Worm (Caenorhabditis elegans) whole organism, L2 larva: ENCODE results near the gene C52B9.8.

Source experiments
- C34F6.9 ChIP-seq: fragments of 150-350 bp; optimal IDR thresholded peaks from 2 replicates; lab custom pipeline; 2014; ENCODE audit warnings: missing biosample characterization, missing genetic modification characterization
- R02D3.7 ChIP-seq: fragments of 150-350 bp; optimal IDR thresholded peaks from 2 replicates; lab custom pipeline; 2014; ENCODE audit warnings: missing biosample characterization, missing genetic modification characterization
- ZK546.5 ChIP-seq: sonication (generic microtip); optimal IDR thresholded peaks from 2 replicates; lab custom pipeline; 2017; ENCODE audit warnings: missing biosample characterization, missing genetic modification characterization
- alr-1 ChIP-seq: fragments of 150-350 bp; optimal IDR thresholded peaks from 2 replicates; lab custom pipeline; 2014; ENCODE audit warnings: missing biosample characterization, missing genetic modification characterization
- aly-2 ChIP-seq: fragments of 150-350 bp; optimal IDR thresholded peaks from 2 replicates; lab custom pipeline; 2014; ENCODE audit warnings: missing biosample characterization, missing genetic modification characterization
- ama-1 ChIP-seq: fragments of 150-350 bp; optimal IDR thresholded peaks from 2 replicates; lab custom pipeline; 2018; ENCODE audit warnings: inconsistent platforms
- blmp-1 ChIP-seq: sonication (generic microtip); optimal IDR thresholded peaks from 2 replicates; lab custom pipeline; 2017; ENCODE audit warnings: missing genetic modification characterization, mild to moderate bottlenecking, missing compliant biosample characterization, antibody characterized with exemption, moderate library complexity; ENCODE audit not compliant: insufficient read depth
- ceh-16 ChIP-seq: fragments of 150-350 bp; optimal IDR thresholded peaks from 2 replicates; lab custom pipeline; 2014; ENCODE audit warnings: missing biosample characterization, missing genetic modification characterization
- dmd-4 ChIP-seq: sonication (generic microtip); optimal IDR thresholded peaks from 2 replicates; lab custom pipeline; 2017; ENCODE audit warnings: missing biosample characterization, missing genetic modification characterization
- egl-27 ChIP-seq: sonication (generic microtip); optimal IDR thresholded peaks from 3 replicates; lab custom pipeline; 2017; ENCODE audit warnings: missing biosample characterization, missing genetic modification reagents, missing genetic modification characterization
- elt-1 ChIP-seq: fragments of 150-350 bp; optimal IDR thresholded peaks from 2 replicates; lab custom pipeline; 2014; ENCODE audit warnings: missing biosample characterization, missing genetic modification characterization
- elt-3 ChIP-seq: sonication (generic microtip); optimal IDR thresholded peaks from 2 replicates; lab custom pipeline; 2017; ENCODE audit warnings: missing biosample characterization, missing genetic modification characterization
- fos-1 ChIP-seq: fragments of 150-350 bp; optimal IDR thresholded peaks from 2 replicates; lab custom pipeline; 2014; ENCODE audit warnings: missing biosample characterization, missing genetic modification characterization
- gmeb-1 ChIP-seq: fragments of 150-350 bp; optimal IDR thresholded peaks from 2 replicates; lab custom pipeline; 2014; ENCODE audit warnings: missing biosample characterization, missing genetic modification characterization
- lin-11 ChIP-seq: fragments of 150-350 bp; sonication (generic microtip); optimal IDR thresholded peaks from 2 replicates; lab custom pipeline; 2014; ENCODE audit warnings: missing biosample characterization, missing genetic modification characterization, inconsistent platforms, mixed read lengths
- lin-13 ChIP-seq: fragments of 150-350 bp; optimal IDR thresholded peaks from 2 replicates; lab custom pipeline; 2014; ENCODE audit warnings: missing biosample characterization, missing genetic modification reagents, missing genetic modification characterization
- lin-39 ChIP-seq: fragments of 150-350 bp; optimal IDR thresholded peaks from 2 replicates; lab custom pipeline; 2014; ENCODE audit warnings: missing biosample characterization, missing genetic modification reagents, missing genetic modification characterization
- lsy-2 ChIP-seq, 2 experiments: fragments of 150-350 bp in 1 of 2; sonication (generic microtip) in 1 of 2; optimal IDR thresholded peaks; 2 replicates each; lab custom pipeline; 2014 to 2017; ENCODE audit warnings: missing biosample characterization in 2 of 2, missing genetic modification characterization in 2 of 2
- mab-5 ChIP-seq: fragments of 150-350 bp; optimal IDR thresholded peaks from 2 replicates; lab custom pipeline; 2014; ENCODE audit warnings: missing biosample characterization, missing genetic modification characterization
- nhr-11 ChIP-seq: fragments of 150-350 bp; optimal IDR thresholded peaks from 2 replicates; lab custom pipeline; 2014; ENCODE audit warnings: missing biosample characterization, missing genetic modification characterization
- nhr-12 ChIP-seq: fragments of 150-350 bp; optimal IDR thresholded peaks from 2 replicates; lab custom pipeline; 2014; ENCODE audit warnings: missing biosample characterization, missing genetic modification characterization
- nhr-129 ChIP-seq: fragments of 150-350 bp; optimal IDR thresholded peaks from 2 replicates; lab custom pipeline; 2014; ENCODE audit warnings: missing biosample characterization, missing genetic modification characterization
- nhr-21 ChIP-seq: fragments of 150-350 bp; optimal IDR thresholded peaks from 2 replicates; lab custom pipeline; 2014; ENCODE audit warnings: missing biosample characterization, missing genetic modification characterization
- nhr-23 ChIP-seq: fragments of 150-350 bp; optimal IDR thresholded peaks from 2 replicates; lab custom pipeline; 2014; ENCODE audit warnings: missing biosample characterization, missing genetic modification reagents, missing genetic modification characterization
- nhr-237 ChIP-seq: fragments of 150-350 bp; optimal IDR thresholded peaks from 2 replicates; lab custom pipeline; 2014; ENCODE audit warnings: missing biosample characterization, missing genetic modification characterization
- nhr-25 ChIP-seq: fragments of 150-350 bp; sonication (generic microtip); optimal IDR thresholded peaks from 3 replicates; lab custom pipeline; 2014; ENCODE audit warnings: missing biosample characterization, missing genetic modification characterization
- nhr-6 ChIP-seq: fragments of 150-350 bp; optimal IDR thresholded peaks from 2 replicates; lab custom pipeline; 2014; ENCODE audit warnings: missing biosample characterization, missing genetic modification characterization
- peb-1 ChIP-seq: fragments of 150-350 bp; optimal IDR thresholded peaks from 2 replicates; lab custom pipeline; 2014; ENCODE audit warnings: missing biosample characterization, missing genetic modification characterization
- sem-4 ChIP-seq: fragments of 150-350 bp; optimal IDR thresholded peaks from 2 replicates; lab custom pipeline; 2014; ENCODE audit warnings: missing biosample characterization, missing genetic modification reagents, missing genetic modification characterization
- skn-1 ChIP-seq: sonication (generic microtip); optimal IDR thresholded peaks from 2 replicates; lab custom pipeline; 2017; ENCODE audit warnings: missing biosample characterization, missing genetic modification characterization
- sma-9 ChIP-seq, 2 experiments: fragments of 150-350 bp in 1 of 2; sonication (generic microtip) in 1 of 2; optimal IDR thresholded peaks; 2 replicates each; lab custom pipeline; 2014 to 2016; ENCODE audit warnings: missing genetic modification characterization in 2 of 2, mild to moderate bottlenecking in 1 of 2, missing biosample characterization in 1 of 2, missing compliant biosample characterization in 1 of 2, missing genetic modification reagents in 1 of 2, moderate library complexity in 1 of 2
- snpc-4 ChIP-seq: fragments of 150-350 bp; optimal IDR thresholded peaks from 2 replicates; lab custom pipeline; 2014; ENCODE audit warnings: missing biosample characterization, missing genetic modification characterization
- unc-39 ChIP-seq: fragments of 150-350 bp; optimal IDR thresholded peaks from 2 replicates; lab custom pipeline; 2014; ENCODE audit warnings: missing biosample characterization, missing genetic modification characterization
- unc-55 ChIP-seq: fragments of 150-350 bp; sonication (generic microtip); optimal IDR thresholded peaks from 3 replicates; lab custom pipeline; 2014; ENCODE audit warnings: missing biosample characterization, missing genetic modification reagents, missing genetic modification characterization
- unc-62 ChIP-seq: fragments of 150-350 bp; optimal IDR thresholded peaks from 2 replicates; lab custom pipeline; 2014; ENCODE audit warnings: missing biosample characterization, missing genetic modification reagents, missing genetic modification characterization
- ztf-1 ChIP-seq: fragments of 200-800 bp; sonication (Bioruptor generic); conservative IDR thresholded peaks from 2 replicates; pipeline ENCODE4 v1.3.6; 2022; ENCODE audit warnings: missing genetic modification characterization, missing compliant biosample characterization
- ztf-11 ChIP-seq: sonication (generic microtip); optimal IDR thresholded peaks from 2 replicates; lab custom pipeline; 2017; ENCODE audit warnings: missing biosample characterization, missing genetic modification characterization
- ztf-4 ChIP-seq: fragments of 150-350 bp; optimal IDR thresholded peaks from 2 replicates; lab custom pipeline; 2014; ENCODE audit warnings: missing biosample characterization, missing genetic modification characterization

Gene C52B9.8

DNA sequence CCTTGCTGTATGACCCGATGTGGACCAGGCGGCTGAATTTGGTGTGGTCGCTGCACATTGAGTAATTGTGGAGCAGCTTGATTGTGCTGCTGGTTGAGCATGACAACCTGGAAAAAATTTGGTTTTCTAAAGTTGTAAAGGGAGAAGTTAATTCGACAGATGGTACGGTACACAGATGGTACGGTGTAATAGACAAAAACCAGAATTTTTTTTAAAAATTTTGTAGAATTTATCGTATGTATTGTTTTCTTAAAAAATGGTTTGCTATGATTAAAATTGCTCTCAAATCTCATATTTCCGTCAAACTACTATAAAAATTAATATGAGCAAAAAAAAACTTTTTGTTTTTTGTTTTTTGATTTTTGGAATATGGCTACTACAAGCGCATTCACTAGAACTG, 4.7 kb downstream of the C52B9.8 start, which contains the start of gene pqn-15:
Gene pqn-15 (minus strand): TSS at position 101 of the 400 bp plus-strand sequence.
- no peak for TF ChIP-seq unc-55 (GFP tag; lab: Kevin White, UChicago)
- TF ChIP-seq C34F6.9 (tag; lab: Kevin White, UChicago) = no peak
- no peak for TF ChIP-seq ztf-1 (GFP tag; lab: Robert Waterston, UW)
- no peak for TF ChIP-seq sem-4 (tag; lab: Kevin White, UChicago)
- no peak for TF ChIP-seq unc-62 (GFP tag; lab: Kevin White, UChicago)
- no peak for TF ChIP-seq nhr-12 (tag; lab: Kevin White, UChicago)
- no peak for TF ChIP-seq fos-1
- TF ChIP-seq ama-1 (lab: Kevin White, UChicago) = no peak
- TF ChIP-seq ZK546.5 = no peak
- no peak for TF ChIP-seq snpc-4
- no peak for TF ChIP-seq skn-1
- no peak for TF ChIP-seq ztf-11 (tag; lab: Kevin White, UChicago)
- no peak for TF ChIP-seq ceh-16 (tag; lab: Kevin White, UChicago)

DNA sequence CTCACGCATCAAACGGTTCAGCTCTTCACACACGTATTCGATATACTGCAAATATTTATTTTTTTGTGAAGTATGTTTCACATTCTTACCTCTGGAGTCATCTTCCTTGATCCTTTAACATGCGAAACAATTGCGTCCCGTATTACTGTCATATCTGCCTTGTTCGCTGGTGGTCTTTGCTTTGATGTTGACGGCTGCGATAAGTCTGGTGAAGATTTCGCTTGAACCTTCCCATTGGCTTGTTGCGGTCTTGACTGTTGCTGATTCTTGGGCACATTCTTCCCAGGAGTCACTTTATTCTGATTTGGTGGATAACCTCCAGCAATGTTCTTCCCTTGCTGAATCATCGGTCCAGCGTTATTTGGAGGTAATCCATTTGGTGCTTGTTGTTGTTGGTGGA, 8.4 kb downstream of the C52B9.8 start:
- TF ChIP-seq nhr-11 (tag; lab: Kevin White, UChicago) (no peak), aly-2 (tag; lab: Kevin White, UChicago) (no peak), lin-13 (no peak), lin-39 (tag; lab: Kevin White, UChicago) (no peak), blmp-1 (no peak), lsy-2 (tag; optimal IDR thresholded peaks at IDR 0.05; lab: Kevin White, UChicago) (no peak), unc-62 (GFP tag; lab: Kevin White, UChicago) (no peak), ztf-1 (GFP tag; lab: Robert Waterston, UW) (no peak), gmeb-1 (tag; lab: Kevin White, UChicago) (no peak), skn-1 (no peak), nhr-6 (tag; lab: Kevin White, UChicago) (no peak), nhr-237 (tag; lab: Kevin White, UChicago) (no peak), nhr-21 (tag; lab: Kevin White, UChicago) (no peak), peb-1 (tag; lab: Kevin White, UChicago) (no peak), unc-39 (no peak), nhr-23 (tag; lab: Kevin White, UChicago) (no peak), dmd-4 (tag; lab: Kevin White, UChicago) (no peak), ZK546.5 (no peak)

DNA sequence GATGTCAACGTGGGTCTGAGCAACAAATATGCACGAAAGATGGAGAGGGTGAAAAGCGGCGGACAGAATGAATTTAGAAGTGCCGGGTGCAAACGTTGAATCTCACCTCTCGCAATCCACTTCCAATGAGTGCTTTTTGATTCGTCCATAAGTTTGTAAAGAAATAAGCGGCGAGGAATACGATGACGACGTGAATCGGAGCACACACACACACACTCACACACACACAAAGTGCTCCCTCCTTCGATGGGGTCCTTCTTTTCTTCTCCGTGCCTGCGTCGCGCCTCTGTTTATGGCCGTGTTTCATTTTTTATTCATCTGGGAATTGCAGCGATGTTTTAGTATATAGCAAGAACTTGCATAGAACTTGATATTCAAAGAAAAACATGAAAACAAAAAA, 14.1 kb downstream of the C52B9.8 start, which contains the start of gene paf-2:
Gene paf-2 (minus strand): TSS at position 290 of the 400 bp plus-strand sequence.
- TF ChIP-seq nhr-129 (tag; lab: Kevin White, UChicago) (peak; percentile 5), egl-27 (no peak), elt-3 (no peak), unc-55 (GFP tag; lab: Kevin White, UChicago) (peak; percentile 25), lin-11 (tag; lab: Kevin White, UChicago) (peak; percentile 8)

DNA sequence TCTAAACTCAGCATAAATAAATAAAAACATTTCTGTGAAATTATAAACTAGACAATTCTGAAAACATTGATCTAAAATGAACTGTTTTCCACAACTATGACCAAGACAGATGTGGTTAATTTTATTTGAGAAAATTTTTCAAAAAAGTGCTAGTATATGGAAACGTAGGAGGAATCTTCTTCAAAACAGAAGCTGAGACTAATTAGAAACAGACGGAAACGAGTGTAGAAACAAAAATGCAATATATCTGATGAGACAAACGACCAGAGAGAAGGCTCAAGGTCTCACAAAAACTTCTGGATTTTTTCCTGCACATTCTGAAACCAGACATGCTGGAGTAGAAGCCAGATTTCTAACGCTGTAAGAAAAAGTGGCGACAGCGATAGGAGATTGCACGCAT, 15.7 kb downstream of the C52B9.8 start:
- TF ChIP-seq R02D3.7 (tag; lab: Kevin White, UChicago) (no peak), elt-3 (no peak), skn-1 (no peak), nhr-11 (tag; lab: Kevin White, UChicago) (no peak), sem-4 (tag; lab: Kevin White, UChicago) (no peak), alr-1 (no peak), nhr-25 (tag; lab: Kevin White, UChicago) (no peak)

DNA sequence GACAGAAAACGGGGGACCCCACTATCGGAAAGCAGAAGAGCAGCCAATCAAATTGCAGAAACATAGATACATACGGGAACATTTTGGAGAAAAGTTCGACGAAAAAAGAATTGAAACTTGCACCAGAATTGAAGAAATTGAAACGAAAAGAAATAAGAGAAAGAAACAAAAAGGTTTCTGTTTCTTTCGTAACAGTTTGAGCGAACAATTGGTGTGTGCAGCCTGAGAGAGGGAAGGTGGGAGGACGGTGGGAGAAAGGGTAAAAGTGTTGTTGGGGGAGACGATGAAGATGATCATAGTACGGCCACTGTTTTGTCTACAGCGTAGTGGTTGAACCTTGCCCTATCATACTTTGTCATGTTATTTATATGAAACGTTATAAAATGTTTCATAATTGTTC, 16.6 kb downstream of the C52B9.8 start:
- no peak for TF ChIP-seq mab-5 (tag; lab: Kevin White, UChicago)
- no peak for TF ChIP-seq aly-2 (tag; lab: Kevin White, UChicago)
- TF ChIP-seq nhr-129 (tag; lab: Kevin White, UChicago) = peak; percentile 42
- TF ChIP-seq alr-1 = no peak
- TF ChIP-seq C34F6.9 (tag; lab: Kevin White, UChicago) = no peak
- TF ChIP-seq lsy-2 (tag; optimal IDR thresholded peaks at IDR 0.05; lab: Kevin White, UChicago) = no peak
- TF ChIP-seq nhr-25 (tag; lab: Kevin White, UChicago) = no peak
- TF ChIP-seq unc-55 (GFP tag; lab: Kevin White, UChicago) = no peak
- TF ChIP-seq fos-1 = peak; percentile 22
- TF ChIP-seq snpc-4 = no peak
- TF ChIP-seq sma-9 (GFP tag; optimal IDR thresholded peaks at IDR 0.05; lab: Kevin White, UChicago) = peak; percentile 16
- TF ChIP-seq sma-9 (tag; optimal IDR thresholded peaks at IDR 0.05; lab: Kevin White, UChicago) = no peak
- TF ChIP-seq ztf-4 (tag; lab: Kevin White, UChicago) = no peak
- no peak for TF ChIP-seq elt-1 (tag; lab: Kevin White, UChicago)
- TF ChIP-seq R02D3.7 (tag; lab: Kevin White, UChicago) = no peak
